Fruit fly (Drosophila melanogaster): ENCODE measurements around the gene CG1677.

DNA sequence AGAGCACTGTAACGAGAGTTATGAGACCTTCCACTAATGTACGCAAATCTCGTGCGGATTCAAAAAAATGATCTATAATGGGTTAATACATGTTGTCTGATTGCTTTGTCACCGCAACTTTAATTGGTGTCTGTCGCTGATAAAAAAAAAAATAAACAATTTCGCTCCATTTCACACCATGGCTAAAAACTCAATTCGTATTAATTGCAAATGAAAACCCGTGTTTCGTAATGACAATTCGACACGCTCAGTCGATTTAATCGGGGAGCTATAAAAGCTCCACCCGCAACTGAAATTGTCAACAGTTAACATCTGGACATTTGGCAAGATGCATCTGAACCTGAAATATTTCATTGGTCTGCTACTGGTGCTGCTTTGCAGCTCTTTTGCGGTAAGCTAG, 46.3 kb upstream of the CG1677 start, which contains the start of gene CG11368:
- TF ChIP-seq pad (GFP tag; optimal IDR thresholded peaks at IDR 0.05) (no peak), Clk (GFP tag; optimal IDR thresholded peaks at IDR 0.05) (no peak), CG12768 (GFP tag; optimal IDR thresholded peaks at IDR 0.05) (no peak), cnc (optimal IDR thresholded peaks at IDR 0.05) (no peak), Hr96 (GFP tag; optimal IDR thresholded peaks at IDR 0.05) (no peak), CG1620 (GFP tag; optimal IDR thresholded peaks at IDR 0.05) (no peak), CG5204 (GFP tag; optimal IDR thresholded peaks at IDR 0.05) (no peak), Mnt (GFP tag; optimal IDR thresholded peaks at IDR 0.05) (no peak), CG7101 (tag; optimal IDR thresholded peaks at IDR 0.05) (no peak), cic (GFP tag; optimal IDR thresholded peaks at IDR 0.05) (no peak), tj (GFP tag; optimal IDR thresholded peaks at IDR 0.05) (no peak), kay (GFP tag; ENCODE audit: borderline replicate concordance) (no peak)
